Fruit fly (Drosophila melanogaster) whole organism, prepupa: ENCODE results near the gene svp.

Experiments
- CG10669 ChIP-seq: fragments of 200-800 bp; sonication (Bioruptor generic); optimal IDR thresholded peaks from 3 replicates; lab custom pipeline; 2018; ENCODE audit warnings: missing biosample characterization, mild to moderate bottlenecking, missing genetic modification characterization, moderate library complexity
- CG11294 ChIP-seq: fragments of 200-800 bp; sonication (Bioruptor generic); IDR thresholded peaks from 2 replicates; pipeline ENCODE4 v1.3.6; 2022; ENCODE audit warnings: missing biosample characterization, missing genetic modification characterization
- CG11762 ChIP-seq: fragments of 200-800 bp; sonication (Bioruptor generic); optimal IDR thresholded peaks from 3 replicates; lab custom pipeline; 2016; ENCODE audit warnings: missing biosample characterization, missing genetic modification characterization; ENCODE audit not compliant: insufficient read depth
- CG15336 ChIP-seq: fragments of 200-800 bp; sonication (Bioruptor generic); IDR thresholded peaks from 2 replicates; pipeline ENCODE4 v1.3.6; 2022; ENCODE audit warnings: missing biosample characterization, missing genetic modification characterization
- CG16779 ChIP-seq: fragments of 200-800 bp; sonication (Bioruptor generic); optimal IDR thresholded peaks from 3 replicates; lab custom pipeline; 2017; ENCODE audit warnings: missing biosample characterization, mild to moderate bottlenecking, missing genetic modification characterization
- CG3032 ChIP-seq: fragments of 200-800 bp; optimal IDR thresholded peaks from 2 replicates; lab custom pipeline; 2019; ENCODE audit warnings: missing biosample characterization, mild to moderate bottlenecking, missing genetic modification characterization, moderate library complexity
- CG31627 ChIP-seq: fragments of 200-800 bp; sonication (Bioruptor generic); optimal IDR thresholded peaks from 3 replicates; lab custom pipeline; 2016; ENCODE audit warnings: missing biosample characterization, missing genetic modification characterization
- CG32006 ChIP-seq: fragments of 200-800 bp; sonication (Bioruptor generic); optimal IDR thresholded peaks from 3 replicates; lab custom pipeline; 2017; ENCODE audit warnings: missing biosample characterization, mild to moderate bottlenecking, missing genetic modification characterization
- CG3919 ChIP-seq: fragments of 200-800 bp; sonication (Bioruptor generic); optimal IDR thresholded peaks from 3 replicates; lab custom pipeline; 2016; ENCODE audit warnings: missing biosample characterization, missing genetic modification characterization
- CG6276 ChIP-seq: fragments of 200-800 bp; sonication (Bioruptor generic); optimal IDR thresholded peaks from 2 replicates; lab custom pipeline; 2017; ENCODE audit warnings: missing biosample characterization, mild to moderate bottlenecking, missing genetic modification characterization
- CG6792 ChIP-seq: fragments of 200-800 bp; sonication (Bioruptor generic); optimal IDR thresholded peaks from 3 replicates; lab custom pipeline; 2016; ENCODE audit warnings: missing biosample characterization, missing genetic modification characterization
- CG6808 ChIP-seq: fragments of 200-800 bp; sonication (Bioruptor generic); optimal IDR thresholded peaks from 3 replicates; lab custom pipeline; 2017; ENCODE audit warnings: missing biosample characterization, missing genetic modification characterization, mild to moderate bottlenecking, moderate library complexity, missing genetic modification reagents
- CG6854 ChIP-seq: fragments of 200-800 bp; sonication (Bioruptor generic); optimal IDR thresholded peaks from 2 replicates; lab custom pipeline; 2017; ENCODE audit warnings: missing biosample characterization, mild to moderate bottlenecking, missing genetic modification characterization
- CG8119 ChIP-seq: fragments of 200-800 bp; sonication (Bioruptor generic); IDR thresholded peaks from 3 replicates; pipeline ENCODE4 v1.3.6; 2022; ENCODE audit warnings: missing biosample characterization, missing genetic modification characterization
- CG8632 ChIP-seq: fragments of 200-800 bp; sonication (Bioruptor generic); optimal IDR thresholded peaks from 3 replicates; lab custom pipeline; 2016; ENCODE audit warnings: missing biosample characterization, missing genetic modification characterization
- CG9139 ChIP-seq: fragments of 200-800 bp; sonication (Bioruptor generic); optimal IDR thresholded peaks from 3 replicates; lab custom pipeline; 2017; ENCODE audit warnings: missing biosample characterization, mild to moderate bottlenecking, missing genetic modification characterization
- Eip78C ChIP-seq: fragments of 200-800 bp; sonication (Bioruptor generic); peaks from one replicate; lab custom pipeline; 2016; ENCODE audit warnings: missing biosample characterization, missing genetic modification characterization
- Eip93F ChIP-seq: fragments of 200-800 bp; sonication (Bioruptor generic); optimal IDR thresholded peaks from 2 replicates; lab custom pipeline; 2016; ENCODE audit warnings: missing biosample characterization, mild to moderate bottlenecking, missing genetic modification characterization
- Ets21C ChIP-seq: fragments of 200-800 bp; sonication (Bioruptor generic); optimal IDR thresholded peaks from 3 replicates; lab custom pipeline; 2016; ENCODE audit warnings: missing biosample characterization, missing genetic modification characterization
- Ets96B ChIP-seq: fragments of 200-800 bp; optimal IDR thresholded peaks from 2 replicates; lab custom pipeline; 2019; ENCODE audit warnings: missing biosample characterization, mild to moderate bottlenecking, missing genetic modification characterization, moderate library complexity
- Lpt ChIP-seq: fragments of 200-800 bp; sonication (Bioruptor generic); optimal IDR thresholded peaks from 3 replicates; lab custom pipeline; 2016; ENCODE audit warnings: missing biosample characterization, missing genetic modification characterization
- Met ChIP-seq: fragments of 200-800 bp; sonication (Bioruptor generic); optimal IDR thresholded peaks from 3 replicates; lab custom pipeline; 2016; ENCODE audit warnings: missing biosample characterization, missing genetic modification characterization
- OdsH ChIP-seq: fragments of 200-800 bp; sonication (Bioruptor generic); optimal IDR thresholded peaks from 3 replicates; lab custom pipeline; 2016; ENCODE audit warnings: missing biosample characterization, missing genetic modification characterization
- Smox ChIP-seq: fragments of 200-800 bp; sonication (Bioruptor generic); optimal IDR thresholded peaks from 3 replicates; lab custom pipeline; 2016; ENCODE audit warnings: missing biosample characterization, missing genetic modification characterization
- Sox15 ChIP-seq: fragments of 200-800 bp; sonication (Bioruptor generic); optimal IDR thresholded peaks from 3 replicates; lab custom pipeline; 2016; ENCODE audit warnings: missing biosample characterization, missing genetic modification characterization
- dsx ChIP-seq: fragments of 200-800 bp; optimal IDR thresholded peaks from 3 replicates; lab custom pipeline; 2019; ENCODE audit warnings: missing biosample characterization, mild to moderate bottlenecking, missing genetic modification characterization, moderate library complexity; ENCODE audit not compliant: poor library complexity, severe bottlenecking
- eg ChIP-seq: fragments of 200-800 bp; sonication (Bioruptor generic); IDR thresholded peaks from 3 replicates; pipeline ENCODE4 v1.3.6; 2022; ENCODE audit warnings: missing biosample characterization, missing genetic modification characterization
- fkh ChIP-seq: fragments of 200-800 bp; sonication (Bioruptor generic); optimal IDR thresholded peaks from 3 replicates; lab custom pipeline; 2017; ENCODE audit warnings: missing biosample characterization, mild to moderate bottlenecking, missing genetic modification characterization, moderate library complexity
- net ChIP-seq: fragments of 200-800 bp; sonication (Bioruptor generic); optimal IDR thresholded peaks from 3 replicates; lab custom pipeline; 2016; ENCODE audit warnings: missing biosample characterization, missing genetic modification characterization
- salr ChIP-seq, 2 experiments: fragments of 200-800 bp; sonication (Bioruptor generic); optimal IDR thresholded peaks; 3 replicates each; lab custom pipeline; 2016 to 2018; ENCODE audit warnings: missing biosample characterization in 2 of 2, missing genetic modification characterization in 2 of 2, mild to moderate bottlenecking in 1 of 2
- spab ChIP-seq: fragments of 200-800 bp; sonication (Bioruptor generic); optimal IDR thresholded peaks from 2 replicates; lab custom pipeline; 2017; ENCODE audit warnings: missing biosample characterization, mild to moderate bottlenecking, missing genetic modification characterization, missing genetic modification reagents
- svp ChIP-seq: fragments of 200-800 bp; sonication (Bioruptor generic); peaks from one replicate; lab custom pipeline; 2016; ENCODE audit warnings: missing biosample characterization, missing genetic modification characterization
- topi ChIP-seq: fragments of 200-800 bp; sonication (Bioruptor generic); optimal IDR thresholded peaks from 3 replicates; lab custom pipeline; 2016; ENCODE audit warnings: missing biosample characterization, missing genetic modification characterization
- vri ChIP-seq: fragments of 200-800 bp; sonication (Bioruptor generic); optimal IDR thresholded peaks from 3 replicates; lab custom pipeline; 2016; ENCODE audit warnings: missing biosample characterization, mild to moderate bottlenecking, missing genetic modification characterization

Gene svp

dm6 chr3R:12244468-12245060 is 14.0 kb upstream of the svp start:
- TF ChIP-seq Met (GFP tag; lab: Kevin White, UChicago) (no peak), Lpt (GFP tag; lab: Kevin White, UChicago) (no peak), CG6276 (peak; percentile 27), Sox15 (no peak), CG6854 (GFP tag; lab: Kevin White, UChicago) (no peak), OdsH (GFP tag; lab: Kevin White, UChicago) (no peak), CG8119 (GFP tag; lab: Robert Waterston, UW) (no peak), vri (GFP tag; lab: Kevin White, UChicago) (no peak), CG31627 (no peak), CG11762 (no peak), Smox (no peak), dsx (GFP tag; lab: Kevin White, UChicago) (no peak), salr (GFP tag; optimal IDR thresholded peaks at IDR 0.05; lab: Kevin White, UChicago) (no peak), spab (GFP tag; lab: Kevin White, UChicago) (no peak), CG15336 (GFP tag; lab: Robert Waterston, UW) (no peak), CG6792 (GFP tag; lab: Kevin White, UChicago) (no peak), fkh (GFP tag; lab: Kevin White, UChicago) (peak; percentile 78), CG10669 (GFP tag; lab: Kevin White, UChicago) (no peak), CG9139 (GFP tag; lab: Kevin White, UChicago) (no peak), net (GFP tag; lab: Kevin White, UChicago) (peak; percentile 15), eg (peak; percentile 51; the same call in 1 of the 3 replicates), CG8632 (no peak), CG3919 (GFP tag; lab: Kevin White, UChicago) (peak; percentile 14), CG16779 (tag; lab: Kevin White, UChicago) (no peak), topi (peak; percentile 4), CG3032 (no peak), Ets21C (GFP tag; lab: Kevin White, UChicago) (no peak), Eip78C (GFP tag; lab: Kevin White, UChicago) (no peak), svp (GFP tag; lab: Kevin White, UChicago) (peak; percentile 99), CG6808 (no peak)
- TF ChIP-seq, all 60 proteins: peak for 7

dm6 chr3R:12248243-12248642 is 10.3 kb upstream of the svp start:
- TF ChIP-seq Ets96B (tag; lab: Kevin White, UChicago): no peak
- TF ChIP-seq CG3032: no peak
- no peak for TF ChIP-seq CG32006 (GFP tag; lab: Kevin White, UChicago)
- no peak for TF ChIP-seq Eip93F (GFP tag; lab: Kevin White, UChicago)
- no peak for TF ChIP-seq eg
- no peak for TF ChIP-seq CG11294
- no peak for TF ChIP-seq CG6792 (GFP tag; lab: Kevin White, UChicago)

dm6 chr3R:12250204-12250603 is 8.3 kb upstream of the svp start:
- TF ChIP-seq fkh (GFP tag; lab: Kevin White, UChicago) (peak; percentile 73), Eip78C (GFP tag; lab: Kevin White, UChicago) (no peak)

dm6 chr3R:12251534-12251933 is 7.0 kb upstream of the svp start:
- no peak for TF ChIP-seq vri (GFP tag; lab: Kevin White, UChicago)
- TF ChIP-seq, all 60 proteins: peak for 0
